Fruit fly (Drosophila melanogaster): ENCODE data around the gene CG2218.

CG2218 gene

dm6 chr3R:30427805-30428359 is at the start of gene CG2218 (continued):
- no peak for TF ChIP-seq ci (GFP tag; IDR thresholded peaks at IDR 0.05)
- no peak for TF ChIP-seq HLH3B (GFP tag; IDR thresholded peaks at IDR 0.05)
- TF ChIP-seq CG31388 (GFP tag; optimal IDR thresholded peaks at IDR 0.05) = no peak
- TF ChIP-seq CG3995 (GFP tag; optimal IDR thresholded peaks at IDR 0.05) = peak; percentile 80
- TF ChIP-seq Oaz (GFP tag; IDR thresholded peaks at IDR 0.05) = no peak
- no peak for TF ChIP-seq CG10462 (GFP tag; optimal IDR thresholded peaks at IDR 0.05)
- no peak for TF ChIP-seq CG9817 (tag; optimal IDR thresholded peaks at IDR 0.05)
- no peak for TF ChIP-seq fd102C (GFP tag; optimal IDR thresholded peaks at IDR 0.05)
- no peak for TF ChIP-seq CG1529 (GFP tag; optimal IDR thresholded peaks at IDR 0.05)
- no peak for TF ChIP-seq CkIIα-i1 (GFP tag; IDR thresholded peaks at IDR 0.05)
- TF ChIP-seq CG6813 (GFP tag; optimal IDR thresholded peaks at IDR 0.05) = no peak
- TF ChIP-seq croc (GFP tag; conservative IDR thresholded peaks at IDR 0.05) = no peak
- TF ChIP-seq MESR4 (GFP tag; optimal IDR thresholded peaks at IDR 0.05) = peak; percentile 93
- no peak for TF ChIP-seq CG13624 (GFP tag; optimal IDR thresholded peaks at IDR 0.05)
- TF ChIP-seq Mad (GFP tag; optimal IDR thresholded peaks at IDR 0.05) = no peak
- no peak for TF ChIP-seq zfh2 (GFP tag; optimal IDR thresholded peaks at IDR 0.05)
- no peak for TF ChIP-seq aop (GFP tag; IDR thresholded peaks at IDR 0.05)
- no peak for TF ChIP-seq CG2712 (tag; optimal IDR thresholded peaks at IDR 0.05)
- no peak for TF ChIP-seq CG7357 (GFP tag; IDR thresholded peaks at IDR 0.05)
- TF ChIP-seq salm (tag; optimal IDR thresholded peaks at IDR 0.05) = no peak
- TF ChIP-seq Usf (GFP tag; optimal IDR thresholded peaks at IDR 0.05) = no peak
- peak; percentile 14 for TF ChIP-seq nmo (GFP tag; optimal IDR thresholded peaks at IDR 0.05)
- no peak for TF ChIP-seq CG1832 (GFP tag; optimal IDR thresholded peaks at IDR 0.05)
- TF ChIP-seq pzg (GFP tag; optimal IDR thresholded peaks at IDR 0.05) = peak; percentile 96
- TF ChIP-seq pnt (GFP tag; optimal IDR thresholded peaks at IDR 0.05) = no peak
- no peak for TF ChIP-seq CG7271 (tag; optimal IDR thresholded peaks at IDR 0.05)
- no peak for TF ChIP-seq Ssrp (tag; optimal IDR thresholded peaks at IDR 0.05)
- TF ChIP-seq Dip2 (GFP tag; IDR thresholded peaks at IDR 0.05) = no peak
- no peak for TF ChIP-seq D19A (tag; optimal IDR thresholded peaks at IDR 0.05)
- TF ChIP-seq odd (GFP tag; optimal IDR thresholded peaks at IDR 0.05) = no peak
- TF ChIP-seq az2 (GFP tag; optimal IDR thresholded peaks at IDR 0.05) = no peak
- peak; percentile 50; the same call in 1 of the 2 replicates for TF ChIP-seq amos (GFP tag; IDR thresholded peaks at IDR 0.05; ENCODE audit: partially characterized antibody)
- no peak for TF ChIP-seq CG11085 (GFP tag; IDR thresholded peaks at IDR 0.05)
- TF ChIP-seq ase (GFP tag; IDR thresholded peaks at IDR 0.05) = no peak
- no peak for TF ChIP-seq CG1024 (GFP tag; IDR thresholded peaks at IDR 0.05)
- no peak for TF ChIP-seq CG13775 (GFP tag; optimal IDR thresholded peaks at IDR 0.05)
- TF ChIP-seq klu (GFP tag; IDR thresholded peaks at IDR 0.05) = no peak
- peak; percentile 49 for TF ChIP-seq CG2116 (GFP tag; optimal IDR thresholded peaks at IDR 0.05)
- TF ChIP-seq CG10366 (GFP tag; IDR thresholded peaks at IDR 0.05) = no peak
- TF ChIP-seq CG14014 (GFP tag; IDR thresholded peaks at IDR 0.05) = no peak
- TF ChIP-seq oc (tag; optimal IDR thresholded peaks at IDR 0.05) = no peak
- no peak for TF ChIP-seq Fer2 (tag; optimal IDR thresholded peaks at IDR 0.05)
- TF ChIP-seq CG3847 (GFP tag; IDR thresholded peaks at IDR 0.05) = peak; percentile 69
- no peak for TF ChIP-seq HLHmδ (GFP tag; optimal IDR thresholded peaks at IDR 0.05)
- TF ChIP-seq CG3726 (GFP tag; IDR thresholded peaks at IDR 0.05) = no peak
- no peak for TF ChIP-seq wor (GFP tag; IDR thresholded peaks at IDR 0.05)
- TF ChIP-seq CG31365 (tag; optimal IDR thresholded peaks at IDR 0.05) = no peak
- peak; percentile 76 for TF ChIP-seq HmgD (GFP tag; optimal IDR thresholded peaks at IDR 0.05)
- no peak for TF ChIP-seq Aef1 (GFP tag; IDR thresholded peaks at IDR 0.05)
- TF ChIP-seq BtbVII (GFP tag; optimal IDR thresholded peaks at IDR 0.05) = no peak
- peak; percentile 78 for TF ChIP-seq HmgZ (tag; optimal IDR thresholded peaks at IDR 0.05)
- TF ChIP-seq ewg (GFP tag; optimal IDR thresholded peaks at IDR 0.05) = no peak
